Fruit fly (Drosophila melanogaster): Measurements from ENCODE around the gene CG13838.

Gene CG13838

dm6 chr3R:23048690-23049118 lies 6.7 kb downstream of the CG13838 start:
- TF ChIP-seq CG10669 (GFP tag; optimal IDR thresholded peaks at IDR 0.05) (peak; percentile 79), CG31627 (GFP tag; optimal IDR thresholded peaks at IDR 0.05) (peak; percentile 85), Eip93F (GFP tag; optimal IDR thresholded peaks at IDR 0.05) (peak; percentile 0), CG4318 (GFP tag; optimal IDR thresholded peaks at IDR 0.05) (peak; percentile 87), CG11294 (GFP tag; IDR thresholded peaks at IDR 0.05) (peak; percentile 60), Lpt (GFP tag; optimal IDR thresholded peaks at IDR 0.05) (peak; percentile 78), CG6792 (GFP tag; optimal IDR thresholded peaks at IDR 0.05) (peak; percentile 88), CG1621 (tag; optimal IDR thresholded peaks at IDR 0.05) (peak; percentile 20), Ets96B (tag; optimal IDR thresholded peaks at IDR 0.05) (peak; percentile 83), Eip78C (GFP tag) (peak; percentile 98), CG8632 (GFP tag; optimal IDR thresholded peaks at IDR 0.05) (peak; percentile 85), fkh (GFP tag; optimal IDR thresholded peaks at IDR 0.05) (peak; percentile 67), Blimp-1 (GFP tag; optimal IDR thresholded peaks at IDR 0.05) (peak; percentile 72), vri (GFP tag; optimal IDR thresholded peaks at IDR 0.05) (peak; percentile 63), dac (GFP tag; optimal IDR thresholded peaks at IDR 0.05) (peak; percentile 72), CG8319 (GFP tag; optimal IDR thresholded peaks at IDR 0.05) (peak; percentile 67), achi (GFP tag; optimal IDR thresholded peaks at IDR 0.05) (peak; percentile 89), CG10631 (GFP tag; optimal IDR thresholded peaks at IDR 0.05) (peak; percentile 87), Hr39 (GFP tag; optimal IDR thresholded peaks at IDR 0.05) (peak; percentile 79), CG6854 (GFP tag; optimal IDR thresholded peaks at IDR 0.05) (peak; percentile 7), CG6276 (GFP tag; optimal IDR thresholded peaks at IDR 0.05) (peak; percentile 85), Met (GFP tag; optimal IDR thresholded peaks at IDR 0.05) (peak; percentile 91), spab (GFP tag; optimal IDR thresholded peaks at IDR 0.05) (peak; percentile 78), CG15336 (GFP tag; IDR thresholded peaks at IDR 0.05) (peak; percentile 91), eg (GFP tag; IDR thresholded peaks at IDR 0.05) (peak; percentile 86), CG7368 (GFP tag; optimal IDR thresholded peaks at IDR 0.05) (peak; percentile 74), acj6 (GFP tag; optimal IDR thresholded peaks at IDR 0.05) (peak; percentile 85), lz (GFP tag; optimal IDR thresholded peaks at IDR 0.05) (peak; percentile 88), CG6163 (GFP tag; IDR thresholded peaks at IDR 0.05) (peak; percentile 68; the same call in 2 of the 3 replicates), CG34406 (GFP tag; optimal IDR thresholded peaks at IDR 0.05) (peak; percentile 91), CG11762 (GFP tag; optimal IDR thresholded peaks at IDR 0.05; ENCODE audit: insufficient read depth) (peak; percentile 79), Eip75B (GFP tag; optimal IDR thresholded peaks at IDR 0.05) (peak; percentile 87), Ets21C (GFP tag; optimal IDR thresholded peaks at IDR 0.05) (peak; percentile 74), cyc (GFP tag; optimal IDR thresholded peaks at IDR 0.05) (peak; percentile 83), Sox15 (GFP tag; optimal IDR thresholded peaks at IDR 0.05) (peak; percentile 74), OdsH (GFP tag; optimal IDR thresholded peaks at IDR 0.05) (peak; percentile 89), esn (GFP tag; optimal IDR thresholded peaks at IDR 0.05) (peak; percentile 94), fd85E (GFP tag; optimal IDR thresholded peaks at IDR 0.05) (no peak), CG16779 (tag; optimal IDR thresholded peaks at IDR 0.05) (peak; percentile 36), pdm3 (GFP tag; optimal IDR thresholded peaks at IDR 0.05) (peak; percentile 89), CG9139 (GFP tag; optimal IDR thresholded peaks at IDR 0.05) (peak; percentile 64), fd59A (GFP tag; optimal IDR thresholded peaks at IDR 0.05) (peak; percentile 73), Sox102F (GFP tag; optimal IDR thresholded peaks at IDR 0.05) (peak; percentile 74), net (GFP tag; optimal IDR thresholded peaks at IDR 0.05) (peak; percentile 81), CG11902 (GFP tag; optimal IDR thresholded peaks at IDR 0.05) (peak; percentile 74), ss (GFP tag; optimal IDR thresholded peaks at IDR 0.05) (peak; percentile 62 to 71), salr (GFP tag; optimal IDR thresholded peaks at IDR 0.05) (peak; percentile 22 to 92), Hr38 (GFP tag; optimal IDR thresholded peaks at IDR 0.05) (no peak), CG3032 (tag; optimal IDR thresholded peaks at IDR 0.05) (peak; percentile 87), Sox14 (GFP tag; optimal IDR thresholded peaks at IDR 0.05) (peak; percentile 87), Smox (GFP tag; optimal IDR thresholded peaks at IDR 0.05) (peak; percentile 85), CG6808 (GFP tag; optimal IDR thresholded peaks at IDR 0.05) (peak; percentile 83)
